Worm (Caenorhabditis elegans) whole organism, L4 larva: ENCODE measurements around the gene chw-1.

ENCODE experiments used
- ceh-82 ChIP-seq: sonication (generic microtip); optimal IDR thresholded peaks from 2 replicates; lab custom pipeline; 2017; ENCODE audit warnings: missing biosample characterization, missing genetic modification characterization
- dve-1 ChIP-seq: sonication (generic microtip); optimal IDR thresholded peaks from 2 replicates; lab custom pipeline; 2017; ENCODE audit warnings: antibody characterized with exemption, mild to moderate bottlenecking, missing genetic modification characterization, missing compliant biosample characterization; ENCODE audit not compliant: insufficient read depth
- spr-1 ChIP-seq: sonication (generic microtip); optimal IDR thresholded peaks from 2 replicates; lab custom pipeline; 2016; ENCODE audit warnings: mild to moderate bottlenecking, missing genetic modification characterization, missing compliant biosample characterization

DNA sequence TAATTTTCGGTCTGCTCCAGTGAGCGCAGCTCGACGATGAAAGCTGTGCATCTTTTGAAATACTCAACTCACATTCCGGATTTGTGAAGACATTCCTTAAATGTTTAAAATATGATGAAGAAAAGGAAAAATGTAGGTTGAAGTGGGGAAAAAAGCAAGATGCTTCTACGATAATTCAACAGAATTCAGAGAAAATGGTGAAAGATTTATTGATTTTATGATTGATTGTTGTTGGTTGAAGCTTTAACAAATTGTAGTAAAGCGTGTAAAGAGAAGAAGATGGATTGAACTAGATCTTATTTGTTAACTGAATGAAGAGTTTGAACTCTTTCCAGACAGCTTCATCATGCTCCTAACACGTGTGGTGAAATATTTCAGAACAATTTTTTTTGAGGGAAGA, 27.9 kb downstream of the chw-1 start, which contains the start of gene ncx-5:
- no peak for TF ChIP-seq spr-1 (tag; lab: Kevin White, UChicago)
- TF ChIP-seq dve-1 (tag; lab: Kevin White, UChicago) = no peak
- no peak for TF ChIP-seq ceh-82 (tag; lab: Kevin White, UChicago)
